Fruit fly (Drosophila melanogaster): ENCODE results near the gene CG33723.

- TF ChIP-seq psq (optimal IDR thresholded peaks at IDR 0.05) (no peak), insv (optimal IDR thresholded peaks at IDR 0.05) (no peak)
These were observed 26.9 kb upstream of the CG33723 start for dm6 chr2L:9467392-9467791.
